Worm (Caenorhabditis elegans): ENCODE results near the gene ZK673.6.

- TF ChIP-seq tab-1 (GFP tag; IDR thresholded peaks at IDR 0.05) (no peak), ref-1 (GFP tag; conservative IDR thresholded peaks at IDR 0.05) (no peak)
Observed at ce11 chrII:10483860-10484259, 19.7 kb upstream of the ZK673.6 start.
